Worm (Caenorhabditis elegans) whole organism, early embryonic: ENCODE measurements around the gene rgs-6.

Experiments used
- hmg-4 ChIP-seq: fragments of 200-800 bp; sonication (Bioruptor generic); optimal IDR thresholded peaks from 2 replicates; lab custom pipeline; 2018; ENCODE audit warnings: mild to moderate bottlenecking, missing genetic modification characterization, missing compliant biosample characterization
- scrt-1 ChIP-seq: fragments of 200-800 bp; sonication (Bioruptor generic); IDR thresholded peaks from 2 replicates; pipeline ENCODE4 v1.3.6; 2022; ENCODE audit warnings: missing genetic modification characterization, missing compliant biosample characterization

ce11 chrX:5726160-5726559, 7.4 kb downstream of the rgs-6 start:
- TF ChIP-seq hmg-4 (GFP tag; lab: Kevin White, UChicago) = no peak
- no peak for TF ChIP-seq scrt-1
